Worm (Caenorhabditis elegans): ENCODE results near the gene Y69A2AR.47.

ce11 chrIV:2613011-2613503, 15.5 kb downstream of the Y69A2AR.47 start, which contains the start of gene Y69A2AR.28:
- TF ChIP-seq ces-1 (GFP tag; optimal IDR thresholded peaks at IDR 0.05) (no peak), snu-23 (GFP tag; optimal IDR thresholded peaks at IDR 0.05) (no peak), lin-14 (GFP tag; optimal IDR thresholded peaks at IDR 0.05) (no peak), pqm-1 (tag; optimal IDR thresholded peaks at IDR 0.05) (no peak), sox-4 (tag; optimal IDR thresholded peaks at IDR 0.05) (no peak), nhr-237 (tag; optimal IDR thresholded peaks at IDR 0.05) (no peak), ztf-11 (tag; optimal IDR thresholded peaks at IDR 0.05) (no peak), skn-1 (tag; optimal IDR thresholded peaks at IDR 0.05) (peak; percentile 36), vab-15 (tag; optimal IDR thresholded peaks at IDR 0.05) (no peak), nhr-28 (tag; optimal IDR thresholded peaks at IDR 0.05) (no peak), nhr-71 (tag; optimal IDR thresholded peaks at IDR 0.05) (no peak), dpl-1 (GFP tag; optimal IDR thresholded peaks at IDR 0.05) (peak; percentile 55 to 84 (median 74)), aly-2 (tag; optimal IDR thresholded peaks at IDR 0.05) (no peak)

Data from whole organism, L1 larva.